Fruit fly (Drosophila melanogaster) whole organism, adult: ENCODE data around the gene Cpr66Cb.

Experiments
- CG7101 ChIP-seq: fragments of 200-800 bp; sonication (Bioruptor generic); optimal IDR thresholded peaks from 2 replicates; lab custom pipeline; 2018; ENCODE audit warnings: missing biosample characterization, mild to moderate bottlenecking, missing genetic modification characterization, moderate library complexity
- Clk ChIP-seq: fragments of 200-800 bp; sonication (Bioruptor generic); optimal IDR thresholded peaks from 2 replicates; lab custom pipeline; 2017; ENCODE audit warnings: missing biosample characterization, missing genetic modification characterization
- Hr96 ChIP-seq: fragments of 200-800 bp; sonication (Bioruptor generic); optimal IDR thresholded peaks from 2 replicates; lab custom pipeline; 2016; ENCODE audit warnings: missing biosample characterization, missing genetic modification characterization
- Mnt ChIP-seq: fragments of 200-800 bp; sonication (Bioruptor generic); optimal IDR thresholded peaks from 2 replicates; lab custom pipeline; 2016; ENCODE audit warnings: missing biosample characterization, mild to moderate bottlenecking, missing genetic modification characterization
- cic ChIP-seq: fragments of 200-800 bp; sonication (Bioruptor generic); optimal IDR thresholded peaks from 2 replicates; lab custom pipeline; 2017; ENCODE audit warnings: missing biosample characterization, mild to moderate bottlenecking, missing genetic modification characterization, moderate library complexity
- cnc ChIP-seq, 2 experiments: fragments of >200 bp; optimal IDR thresholded peaks; 2 replicates each; lab custom pipeline; 2017
- kay ChIP-seq: fragments of 200-800 bp; sonication (Bioruptor generic); peaks from one replicate; lab custom pipeline; 2016; ENCODE audit warnings: missing biosample characterization, missing genetic modification characterization, borderline replicate concordance
- toe ChIP-seq: fragments of 200-800 bp; sonication (Bioruptor generic); optimal IDR thresholded peaks from 2 replicates; lab custom pipeline; 2016; ENCODE audit warnings: missing biosample characterization, missing genetic modification characterization

- no peak for TF ChIP-seq Mnt (GFP tag; lab: Kevin White, UChicago)
- TF ChIP-seq cnc (optimal IDR thresholded peaks at IDR 0.05; lab: Kevin White, UChicago) = no peak
- TF ChIP-seq cic = no peak
- TF ChIP-seq Clk (GFP tag; lab: Kevin White, UChicago) = no peak
- no peak for TF ChIP-seq toe (GFP tag; lab: Kevin White, UChicago)
- no peak for TF ChIP-seq Hr96 (GFP tag; lab: Kevin White, UChicago)
- no peak for TF ChIP-seq CG7101 (tag; lab: Kevin White, UChicago)
- TF ChIP-seq kay (GFP tag; lab: Kevin White, UChicago) = no peak
Measured at dm6 chr3L:8345182-8345581, 8.7 kb downstream of the Cpr66Cb start.
